Fruit fly (Drosophila melanogaster) whole organism, pupa: ENCODE data around the gene Or7a.

ENCODE experiments used
- CG10348 ChIP-seq: fragments of 200-800 bp; sonication (Bioruptor generic); IDR thresholded peaks from 2 replicates; pipeline ENCODE4 v1.3.6; 2022; ENCODE audit warnings: missing biosample characterization, missing genetic modification characterization
- CG12605 ChIP-seq: fragments of 200-800 bp; sonication (Bioruptor generic); IDR thresholded peaks from 2 replicates; pipeline ENCODE4 v1.3.6; 2022; ENCODE audit warnings: missing biosample characterization, missing genetic modification characterization
- CG13204 ChIP-seq: fragments of 200-800 bp; sonication (Bioruptor generic); optimal IDR thresholded peaks from 2 replicates; lab custom pipeline; 2018; ENCODE audit warnings: missing biosample characterization, mild to moderate bottlenecking, missing genetic modification characterization, moderate library complexity
- CG14655 ChIP-seq: fragments of 200-800 bp; sonication (Bioruptor generic); optimal IDR thresholded peaks from 3 replicates; lab custom pipeline; 2017; ENCODE audit warnings: mild to moderate bottlenecking, missing biosample characterization, missing genetic modification reagents, missing genetic modification characterization
- CG15710 ChIP-seq: fragments of 200-800 bp; sonication (Bioruptor generic); optimal IDR thresholded peaks from 2 replicates; lab custom pipeline; 2018; ENCODE audit warnings: missing biosample characterization, mild to moderate bottlenecking, missing genetic modification characterization, moderate library complexity
- CG17806 ChIP-seq: fragments of 200-800 bp; sonication (Bioruptor generic); optimal IDR thresholded peaks from 2 replicates; lab custom pipeline; 2018; ENCODE audit warnings: missing biosample characterization, mild to moderate bottlenecking, missing genetic modification characterization, moderate library complexity
- CG32121 ChIP-seq: fragments of 200-800 bp; sonication (Bioruptor generic); IDR thresholded peaks from 2 replicates; pipeline ENCODE4 v1.3.6; 2022; ENCODE audit warnings: missing biosample characterization, missing genetic modification characterization
- CG34367 ChIP-seq: fragments of 200-800 bp; sonication (Bioruptor generic); optimal IDR thresholded peaks from 2 replicates; lab custom pipeline; 2018; ENCODE audit warnings: missing biosample characterization, mild to moderate bottlenecking, missing genetic modification characterization
- CG4496 ChIP-seq: fragments of 200-800 bp; sonication (Bioruptor generic); IDR thresholded peaks from 3 replicates; pipeline ENCODE4 v1.3.6; 2022; ENCODE audit warnings: missing biosample characterization, missing genetic modification characterization
- CG8159 ChIP-seq: fragments of 200-800 bp; sonication (Bioruptor generic); optimal IDR thresholded peaks from 3 replicates; lab custom pipeline; 2018; ENCODE audit warnings: missing biosample characterization, mild to moderate bottlenecking, missing genetic modification characterization, moderate library complexity
- CG8301 ChIP-seq: fragments of 200-800 bp; sonication (Bioruptor generic); optimal IDR thresholded peaks from 2 replicates; lab custom pipeline; 2018; ENCODE audit warnings: missing biosample characterization, mild to moderate bottlenecking, missing genetic modification characterization
- CG9948 ChIP-seq: fragments of 200-800 bp; sonication (Bioruptor generic); optimal IDR thresholded peaks from 2 replicates; lab custom pipeline; 2018; ENCODE audit warnings: missing biosample characterization, mild to moderate bottlenecking, missing genetic modification characterization, moderate library complexity
- D1 ChIP-seq: fragments of 200-800 bp; sonication (Bioruptor generic); optimal IDR thresholded peaks from 2 replicates; lab custom pipeline; 2018; ENCODE audit warnings: missing biosample characterization, mild to moderate bottlenecking, missing genetic modification characterization, moderate library complexity
- EcR ChIP-seq: fragments of 200-800 bp; sonication (Bioruptor generic); optimal IDR thresholded peaks from 3 replicates; lab custom pipeline; 2019; ENCODE audit warnings: missing biosample characterization, missing genetic modification characterization, mild to moderate bottlenecking, moderate library complexity, missing genetic modification reagents
- Ets98B ChIP-seq: fragments of 200-800 bp; sonication (Bioruptor generic); IDR thresholded peaks from 2 replicates; pipeline ENCODE4 v1.3.6; 2022; ENCODE audit warnings: missing biosample characterization, missing genetic modification characterization
- Pif1A ChIP-seq: fragments of 200-800 bp; sonication (Bioruptor generic); optimal IDR thresholded peaks from 3 replicates; lab custom pipeline; 2016; ENCODE audit warnings: missing biosample characterization, missing genetic modification characterization
- Pif1B ChIP-seq: fragments of 200-800 bp; sonication (Bioruptor generic); optimal IDR thresholded peaks from 3 replicates; lab custom pipeline; 2016; ENCODE audit warnings: missing biosample characterization, missing genetic modification characterization
- Snoo ChIP-seq: fragments of 200-800 bp; sonication (Bioruptor generic); optimal IDR thresholded peaks from 3 replicates; lab custom pipeline; 2017; ENCODE audit warnings: missing biosample characterization, mild to moderate bottlenecking, missing genetic modification characterization, inconsistent platforms
- fd96Ca ChIP-seq: fragments of 200-800 bp; sonication (Bioruptor generic); IDR thresholded peaks from 3 replicates; pipeline ENCODE4 v1.3.6; 2022; ENCODE audit warnings: missing biosample characterization, missing genetic modification characterization
- gl ChIP-seq: fragments of 200-800 bp; sonication (Bioruptor generic); optimal IDR thresholded peaks from 2 replicates; lab custom pipeline; 2018; ENCODE audit warnings: missing biosample characterization, mild to moderate bottlenecking, missing genetic modification characterization
- rn ChIP-seq: fragments of 200-800 bp; sonication (Bioruptor generic); IDR thresholded peaks from 2 replicates; pipeline ENCODE4 v1.3.6; 2022; ENCODE audit warnings: missing biosample characterization, missing genetic modification characterization

The Or7a gene

dm6 chrX:8198935-8199580 lies 33.5 kb upstream of the Or7a start:
- 0 out of 3 replicates have a peak, but pooled peaks have one; percentile 11 for TF ChIP-seq fd96Ca (GFP tag; lab: Robert Waterston, UW)
- no peak for TF ChIP-seq rn (GFP tag; lab: Robert Waterston, UW)

- peak; percentile 19 for TF ChIP-seq gl (tag; lab: Kevin White, UChicago)
- peak; percentile 81 for TF ChIP-seq CG13204 (GFP tag; lab: Kevin White, UChicago)
- peak; percentile 70 for TF ChIP-seq Pif1A (GFP tag; lab: Kevin White, UChicago)
- TF ChIP-seq CG15710 (tag; lab: Kevin White, UChicago): peak; percentile 55
- TF ChIP-seq Snoo (tag; lab: Kevin White, UChicago): peak; percentile 63
- TF ChIP-seq CG10348 (GFP tag; lab: Robert Waterston, UW): 0 out of 2 replicates have a peak, but pooled peaks have one; percentile 31
- TF ChIP-seq CG32121 (GFP tag; lab: Robert Waterston, UW): peak; percentile 58
- peak; percentile 68 for TF ChIP-seq CG8301 (tag; lab: Kevin White, UChicago)
- TF ChIP-seq CG17806 (tag; lab: Kevin White, UChicago): peak; percentile 69
- peak; percentile 82 for TF ChIP-seq fd96Ca (GFP tag; lab: Robert Waterston, UW)
- TF ChIP-seq CG12605: peak; percentile 83
- TF ChIP-seq D1 (tag; lab: Kevin White, UChicago): no peak
- peak; percentile 80 for TF ChIP-seq CG14655 (GFP tag; lab: Kevin White, UChicago)
- peak; percentile 79 for TF ChIP-seq Ets98B
- TF ChIP-seq CG8159: peak; percentile 55
- peak; percentile 55 for TF ChIP-seq rn (GFP tag; lab: Robert Waterston, UW)
- peak; percentile 66 for TF ChIP-seq CG9948 (tag; lab: Kevin White, UChicago)
- peak; percentile 89 for TF ChIP-seq CG4496 (GFP tag; lab: Robert Waterston, UW)
- peak; percentile 69 for TF ChIP-seq EcR
- peak; percentile 67 for TF ChIP-seq CG34367
- peak; percentile 75 for TF ChIP-seq Pif1B (GFP tag; lab: Kevin White, UChicago)
Observed at dm6 chrX:8196598-8197228, 31.2 kb upstream of the Or7a start.

dm6 chrX:8196157-8196526 lies 30.6 kb upstream of the Or7a start:
- TF ChIP-seq Snoo (tag; lab: Kevin White, UChicago): peak; percentile 25
- TF ChIP-seq CG10348 (GFP tag; lab: Robert Waterston, UW): no peak
- TF ChIP-seq CG13204 (GFP tag; lab: Kevin White, UChicago): no peak
- TF ChIP-seq CG8159: peak; percentile 38
- TF ChIP-seq CG8301 (tag; lab: Kevin White, UChicago): peak; percentile 24
- no peak for TF ChIP-seq CG4496 (GFP tag; lab: Robert Waterston, UW)
- peak; percentile 51 for TF ChIP-seq CG14655 (GFP tag; lab: Kevin White, UChicago)
- no peak for TF ChIP-seq CG12605
- no peak for TF ChIP-seq EcR
- peak; percentile 23 for TF ChIP-seq CG9948 (tag; lab: Kevin White, UChicago)

- TF ChIP-seq fd96Ca (GFP tag; lab: Robert Waterston, UW): no peak; the same call in 2 of the 3 replicates
- no peak for TF ChIP-seq CG9948 (tag; lab: Kevin White, UChicago)
Observed at dm6 chrX:8195449-8196156, 30.1 kb upstream of the Or7a start.

dm6 chrX:8194559-8194958 lies 29.1 kb upstream of the Or7a start:
- TF ChIP-seq CG32121 (GFP tag; lab: Robert Waterston, UW) (no peak), CG13204 (GFP tag; lab: Kevin White, UChicago) (peak; percentile 48)
- TF ChIP-seq, all 21 proteins: peak for 1

- TF ChIP-seq D1 (tag; lab: Kevin White, UChicago) (no peak), CG14655 (GFP tag; lab: Kevin White, UChicago) (no peak), CG9948 (tag; lab: Kevin White, UChicago) (no peak), Ets98B (peak; percentile 62; the same call in 1 of the 2 replicates), fd96Ca (GFP tag; lab: Robert Waterston, UW) (0 out of 3 replicates have a peak, but pooled peaks have one; percentile 43), CG17806 (tag; lab: Kevin White, UChicago) (no peak), gl (tag; lab: Kevin White, UChicago) (no peak), Pif1A (GFP tag; lab: Kevin White, UChicago) (no peak), CG8301 (tag; lab: Kevin White, UChicago) (no peak), CG10348 (GFP tag; lab: Robert Waterston, UW) (no peak), CG34367 (no peak), CG15710 (tag; lab: Kevin White, UChicago) (no peak), CG12605 (peak; percentile 44; the same call in 1 of the 2 replicates), Pif1B (GFP tag; lab: Kevin White, UChicago) (no peak), rn (GFP tag; lab: Robert Waterston, UW) (no peak), CG8159 (peak; percentile 1), Snoo (tag; lab: Kevin White, UChicago) (peak; percentile 6), CG32121 (GFP tag; lab: Robert Waterston, UW) (peak; percentile 59), EcR (peak; percentile 68), CG4496 (GFP tag; lab: Robert Waterston, UW) (0 out of 3 replicates have a peak, but pooled peaks have one; percentile 60), CG13204 (GFP tag; lab: Kevin White, UChicago) (peak; percentile 95)
Observed at dm6 chrX:8193017-8193556, 27.6 kb upstream of the Or7a start.
